Worm (Caenorhabditis elegans) whole organism, L1 larva: ENCODE data around the gene nhr-53.
A peak's percentile ranks its signal among the peaks of the same experiment; 100 is the strongest.

ENCODE experiments used
- C34B4.2 ChIP-seq: sonication (generic microtip); optimal IDR thresholded peaks from 2 replicates; lab custom pipeline; 2017; ENCODE audit warnings: mild to moderate bottlenecking, missing genetic modification characterization, missing compliant biosample characterization
- F16B12.6 ChIP-seq: fragments of 150-350 bp; optimal IDR thresholded peaks from 2 replicates; lab custom pipeline; 2014; ENCODE audit warnings: missing biosample characterization, missing genetic modification characterization
- aha-1 ChIP-seq: fragments of 150-350 bp; optimal IDR thresholded peaks from 2 replicates; lab custom pipeline; 2014; ENCODE audit warnings: missing biosample characterization, missing genetic modification characterization
- blmp-1 ChIP-seq: fragments of 150-350 bp; optimal IDR thresholded peaks from 2 replicates; lab custom pipeline; 2014; ENCODE audit warnings: missing biosample characterization, missing genetic modification characterization
- ceh-8 ChIP-seq: fragments of 200-800 bp; sonication (Bioruptor generic); optimal IDR thresholded peaks from 2 replicates; lab custom pipeline; 2018; ENCODE audit warnings: mild to moderate bottlenecking, missing genetic modification characterization, moderate library complexity, missing compliant biosample characterization
- ceh-90 ChIP-seq: sonication (generic microtip); optimal IDR thresholded peaks from 2 replicates; lab custom pipeline; 2016; ENCODE audit warnings: missing genetic modification characterization, missing compliant biosample characterization
- ces-1 ChIP-seq: fragments of 150-350 bp; optimal IDR thresholded peaks from 2 replicates; lab custom pipeline; 2014; ENCODE audit warnings: missing biosample characterization, missing genetic modification reagents, missing genetic modification characterization
- dpl-1 ChIP-seq, 3 experiments: fragments of 150-350 bp in 2 of 3; sonication (generic microtip) in 1 of 3; optimal IDR thresholded peaks; 2 replicates each; lab custom pipeline; 2014 to 2017; ENCODE audit warnings: missing biosample characterization in 3 of 3, missing genetic modification characterization in 3 of 3, missing genetic modification reagents in 3 of 3
- dsc-1 ChIP-seq: sonication (generic microtip); optimal IDR thresholded peaks from 2 replicates; lab custom pipeline; 2016; ENCODE audit warnings: mild to moderate bottlenecking, missing genetic modification characterization, missing compliant biosample characterization
- efl-1 ChIP-seq, 4 experiments: fragments of 150-350 bp; optimal IDR thresholded peaks in 3 of 4; peaks in 1 of 4; 1 replicate in 1 of 4; 2 replicates in 3 of 4; lab custom pipeline; 2014; ENCODE audit warnings: missing biosample characterization in 2 of 4, missing genetic modification characterization in 2 of 4, missing genetic modification reagents in 2 of 4
- efl-3 ChIP-seq: fragments of 200-800 bp; sonication (Bioruptor generic); optimal IDR thresholded peaks from 2 replicates; lab custom pipeline; 2018; ENCODE audit warnings: mild to moderate bottlenecking, missing genetic modification characterization, missing compliant biosample characterization
- egl-27 ChIP-seq, 2 experiments: fragments of 150-350 bp in 1 of 2; sonication (generic microtip); optimal IDR thresholded peaks; 3 replicates each; lab custom pipeline; 2017 to 2018; ENCODE audit warnings: missing biosample characterization in 2 of 2, missing genetic modification characterization in 2 of 2, missing genetic modification reagents in 2 of 2
- elt-3 ChIP-seq, 6 experiments: fragments of 150-350 bp in 1 of 6; sonication (generic microtip); optimal IDR thresholded peaks; 2 replicates each; lab custom pipeline; 2017 to 2018; ENCODE audit warnings: missing biosample characterization in 6 of 6, missing genetic modification characterization in 6 of 6, inconsistent platforms in 1 of 6
- ets-5 ChIP-seq: fragments of 200-800 bp; sonication (Bioruptor generic); IDR thresholded peaks from 2 replicates; pipeline ENCODE4 v1.3.6; 2022; ENCODE audit warnings: missing genetic modification characterization, missing compliant biosample characterization
- grh-1 ChIP-seq: fragments of 200-800 bp; sonication (Bioruptor generic); IDR thresholded peaks from 2 replicates; pipeline ENCODE4 v1.3.6; 2022; ENCODE audit warnings: missing genetic modification reagents, missing genetic modification characterization, missing compliant biosample characterization
- hlh-17 ChIP-seq: fragments of 200-800 bp; sonication (Bioruptor generic); optimal IDR thresholded peaks from 2 replicates; lab custom pipeline; 2018; ENCODE audit warnings: missing genetic modification characterization, mild to moderate bottlenecking, missing compliant biosample characterization, moderate library complexity, borderline replicate concordance
- hlh-4 ChIP-seq: sonication (generic microtip); optimal IDR thresholded peaks from 2 replicates; lab custom pipeline; 2016; ENCODE audit warnings: mild to moderate bottlenecking, missing genetic modification characterization, missing compliant biosample characterization
- irx-1 ChIP-seq: sonication (generic microtip); optimal IDR thresholded peaks from 2 replicates; lab custom pipeline; 2016; ENCODE audit warnings: missing genetic modification characterization, missing compliant biosample characterization
- isw-1 ChIP-seq: fragments of 200-800 bp; sonication (Bioruptor generic); IDR thresholded peaks from 2 replicates; pipeline ENCODE4 v1.3.6; 2022; ENCODE audit warnings: missing genetic modification characterization, missing compliant biosample characterization
- jun-1 ChIP-seq: fragments of 150-350 bp; optimal IDR thresholded peaks from 2 replicates; lab custom pipeline; 2014; ENCODE audit warnings: missing biosample characterization, missing genetic modification reagents, missing genetic modification characterization
- lin-13 ChIP-seq: fragments of 150-350 bp; optimal IDR thresholded peaks from 2 replicates; lab custom pipeline; 2014; ENCODE audit warnings: missing biosample characterization, missing genetic modification reagents, missing genetic modification characterization
- lin-14 ChIP-seq: fragments of 200-800 bp; sonication (Bioruptor generic); optimal IDR thresholded peaks from 2 replicates; lab custom pipeline; 2018; ENCODE audit warnings: mild to moderate bottlenecking, missing genetic modification characterization, moderate library complexity, missing compliant biosample characterization
- lin-15B ChIP-seq: fragments of 150-350 bp; sonication (generic microtip); optimal IDR thresholded peaks from 3 replicates; lab custom pipeline; 2014; ENCODE audit warnings: missing biosample characterization, missing genetic modification characterization
- lin-35 ChIP-seq, 2 experiments: fragments of 150-350 bp; optimal IDR thresholded peaks; 2 replicates each; lab custom pipeline; 2014; ENCODE audit warnings: missing biosample characterization in 2 of 2, missing genetic modification characterization in 2 of 2, missing genetic modification reagents in 2 of 2
- lin-39 ChIP-seq: fragments of 150-350 bp; optimal IDR thresholded peaks from 2 replicates; lab custom pipeline; 2014; ENCODE audit warnings: missing biosample characterization, missing genetic modification reagents, missing genetic modification characterization
- lsy-2 ChIP-seq, 2 experiments: fragments of 150-350 bp; optimal IDR thresholded peaks; 2 replicates each; lab custom pipeline; 2014; ENCODE audit warnings: missing biosample characterization in 2 of 2, missing genetic modification characterization in 2 of 2
- mdl-1 ChIP-seq, 2 experiments: fragments of 150-350 bp; optimal IDR thresholded peaks; 2 replicates each; lab custom pipeline; 2014 to 2017; ENCODE audit warnings: missing biosample characterization in 2 of 2, missing genetic modification characterization in 2 of 2, inconsistent platforms in 1 of 2
- mep-1 ChIP-seq: fragments of 150-350 bp; optimal IDR thresholded peaks from 2 replicates; lab custom pipeline; 2014; ENCODE audit warnings: missing biosample characterization, missing genetic modification characterization
- nhr-20 ChIP-seq: sonication (generic microtip); optimal IDR thresholded peaks from 2 replicates; lab custom pipeline; 2016; ENCODE audit warnings: mild to moderate bottlenecking, missing genetic modification characterization, missing compliant biosample characterization
- nhr-47 ChIP-seq: sonication (generic microtip); optimal IDR thresholded peaks from 2 replicates; lab custom pipeline; 2016; ENCODE audit warnings: mild to moderate bottlenecking, missing genetic modification characterization, moderate library complexity, missing compliant biosample characterization
- nhr-71 ChIP-seq: sonication (generic microtip); optimal IDR thresholded peaks from 2 replicates; lab custom pipeline; 2016; ENCODE audit warnings: mild to moderate bottlenecking, missing genetic modification characterization, moderate library complexity, missing compliant biosample characterization
- nhr-77 ChIP-seq: fragments of 150-350 bp; optimal IDR thresholded peaks from 2 replicates; lab custom pipeline; 2014; ENCODE audit warnings: missing biosample characterization, missing genetic modification characterization
- nhr-84 ChIP-seq: sonication (generic microtip); optimal IDR thresholded peaks from 2 replicates; lab custom pipeline; 2017; ENCODE audit warnings: missing biosample characterization, missing genetic modification characterization
- nhr-85 ChIP-seq: sonication (generic microtip); peaks from one replicate; lab custom pipeline; 2016; ENCODE audit warnings: missing genetic modification characterization, inconsistent platforms, missing compliant biosample characterization
- pag-3 ChIP-seq: sonication (generic microtip); optimal IDR thresholded peaks from 2 replicates; lab custom pipeline; 2017; ENCODE audit warnings: missing genetic modification characterization, mild to moderate bottlenecking, missing compliant biosample characterization, antibody characterized with exemption, borderline replicate concordance; ENCODE audit not compliant: insufficient read depth
- rnt-1 ChIP-seq: sonication (generic microtip); optimal IDR thresholded peaks from 2 replicates; lab custom pipeline; 2016; ENCODE audit warnings: mild to moderate bottlenecking, missing genetic modification characterization, moderate library complexity, missing compliant biosample characterization
- skn-1 ChIP-seq: fragments of 150-350 bp; optimal IDR thresholded peaks from 2 replicates; lab custom pipeline; 2014; ENCODE audit warnings: missing biosample characterization, missing genetic modification characterization
- snpc-4 ChIP-seq: fragments of 150-350 bp; optimal IDR thresholded peaks from 2 replicates; lab custom pipeline; 2014; ENCODE audit warnings: missing biosample characterization, missing genetic modification characterization
- snu-23 ChIP-seq: sonication (generic microtip); optimal IDR thresholded peaks from 2 replicates; lab custom pipeline; 2016; ENCODE audit warnings: missing genetic modification characterization, missing compliant biosample characterization
- sox-4 ChIP-seq: sonication (generic microtip); optimal IDR thresholded peaks from 2 replicates; lab custom pipeline; 2016; ENCODE audit warnings: missing genetic modification characterization, missing compliant biosample characterization
- sptf-1 ChIP-seq: fragments of 150-350 bp; optimal IDR thresholded peaks from 2 replicates; lab custom pipeline; 2014; ENCODE audit warnings: missing biosample characterization, missing genetic modification characterization
- sup-37 ChIP-seq: fragments of 200-800 bp; sonication (Bioruptor generic); optimal IDR thresholded peaks from 2 replicates; lab custom pipeline; 2018; ENCODE audit warnings: mild to moderate bottlenecking, missing genetic modification characterization, missing compliant biosample characterization
- swsn-7 ChIP-seq: sonication (generic microtip); optimal IDR thresholded peaks from 2 replicates; lab custom pipeline; 2016; ENCODE audit warnings: missing genetic modification characterization, missing compliant biosample characterization
- unc-62 ChIP-seq: fragments of 150-350 bp; optimal IDR thresholded peaks from 2 replicates; lab custom pipeline; 2014; ENCODE audit warnings: missing biosample characterization, missing genetic modification reagents, missing genetic modification characterization
- unc-86 ChIP-seq: sonication (generic microtip); optimal IDR thresholded peaks from 2 replicates; lab custom pipeline; 2016; ENCODE audit warnings: missing genetic modification characterization, missing compliant biosample characterization
- vab-15 ChIP-seq: sonication (generic microtip); optimal IDR thresholded peaks from 2 replicates; lab custom pipeline; 2017; ENCODE audit warnings: missing genotype, mild to moderate bottlenecking, missing genetic modification characterization, missing compliant biosample characterization
- ztf-11 ChIP-seq, 2 experiments: sonication (generic microtip); optimal IDR thresholded peaks; 2 replicates each; lab custom pipeline; 2016 to 2017; ENCODE audit warnings: missing genetic modification characterization in 2 of 2, missing biosample characterization in 1 of 2, missing compliant biosample characterization in 1 of 2
- ztf-4 ChIP-seq: fragments of 150-350 bp; optimal IDR thresholded peaks from 2 replicates; lab custom pipeline; 2014; ENCODE audit warnings: missing biosample characterization, missing genetic modification characterization

nhr-53 gene

ce11 chrV:15664053-15664661 lies 38.0 kb downstream of the nhr-53 start (continued):
- TF ChIP-seq lin-35 (GFP tag; optimal IDR thresholded peaks at IDR 0.05; lab: Kevin White, UChicago) (peak; percentile 7 to 58), aha-1 (tag; lab: Kevin White, UChicago) (no peak), ets-5 (GFP tag; lab: Robert Waterston, UW) (no peak), lin-15B (tag; lab: Kevin White, UChicago) (no peak), nhr-77 (tag; lab: Kevin White, UChicago) (peak; percentile 50), dsc-1 (tag; lab: Kevin White, UChicago) (no peak), snpc-4 (tag; lab: Kevin White, UChicago) (no peak), nhr-84 (tag; lab: Kevin White, UChicago) (no peak), hlh-4 (tag; lab: Kevin White, UChicago) (no peak), dpl-1 (GFP tag; optimal IDR thresholded peaks at IDR 0.05; lab: Kevin White, UChicago) (peak; percentile 2 to 23 (median 5)), hlh-17 (no peak), unc-62 (GFP tag; lab: Kevin White, UChicago) (no peak), vab-15 (tag; lab: Kevin White, UChicago) (no peak), ztf-11 (tag; optimal IDR thresholded peaks at IDR 0.05; lab: Kevin White, UChicago) (no peak), efl-1 (optimal IDR thresholded peaks at IDR 0.05; lab: Kevin White, UChicago) (peak; percentile 29 to 37), efl-1 (GFP tag; optimal IDR thresholded peaks at IDR 0.05 in 1 of 2; lab: Kevin White, UChicago) (peak; percentile 11 to 84), nhr-20 (tag; lab: Kevin White, UChicago) (peak; percentile 81), ceh-8 (GFP tag; lab: Kevin White, UChicago) (no peak), ceh-90 (no peak), ztf-4 (tag; lab: Kevin White, UChicago) (no peak), lin-13 (GFP tag; lab: Kevin White, UChicago) (no peak), sup-37 (GFP tag; lab: Kevin White, UChicago) (no peak), irx-1 (no peak), pag-3 (peak; percentile 76), ces-1 (no peak), blmp-1 (tag; lab: Kevin White, UChicago) (peak; percentile 95), sox-4 (tag; lab: Kevin White, UChicago) (no peak), sptf-1 (no peak), F16B12.6 (no peak), isw-1 (GFP tag; lab: Robert Waterston, UW) (no peak), nhr-47 (tag; lab: Kevin White, UChicago) (no peak), egl-27 (tag; optimal IDR thresholded peaks at IDR 0.05; lab: Kevin White, UChicago) (peak in 1 of 2 experiments; percentile 11)

ce11 chrV:15661580-15661979 lies 40.6 kb downstream of the nhr-53 start:
- TF ChIP-seq lin-39 (no peak), nhr-85 (tag; lab: Kevin White, UChicago) (no peak), sptf-1 (no peak), nhr-71 (tag; lab: Kevin White, UChicago) (peak; percentile 8), lsy-2 (tag; optimal IDR thresholded peaks at IDR 0.05; lab: Kevin White, UChicago) (peak in 1 of 2 experiments; percentile 20), rnt-1 (tag; lab: Kevin White, UChicago) (peak; percentile 52), ztf-4 (tag; lab: Kevin White, UChicago) (no peak), nhr-77 (tag; lab: Kevin White, UChicago) (no peak), dsc-1 (tag; lab: Kevin White, UChicago) (peak; percentile 72), C34B4.2 (tag; lab: Kevin White, UChicago) (no peak)

- TF ChIP-seq unc-86 (tag; lab: Kevin White, UChicago): no peak
- TF ChIP-seq nhr-47 (tag; lab: Kevin White, UChicago): no peak
- peak; percentile 30 for TF ChIP-seq lin-13 (GFP tag; lab: Kevin White, UChicago)
- no peak for TF ChIP-seq aha-1 (tag; lab: Kevin White, UChicago)
- TF ChIP-seq jun-1: no peak
- no peak for TF ChIP-seq mep-1 (tag; lab: Kevin White, UChicago)
- peak; percentile 82 for TF ChIP-seq lin-14 (GFP tag; lab: Kevin White, UChicago)
- peak; percentile 67 for TF ChIP-seq blmp-1 (tag; lab: Kevin White, UChicago)
- peak; percentile 2 for TF ChIP-seq efl-3
- TF ChIP-seq grh-1 (GFP tag; lab: Robert Waterston, UW): peak; percentile 43; the same call in 1 of the 2 replicates
- no peak for TF ChIP-seq mdl-1 (tag; optimal IDR thresholded peaks at IDR 0.05; lab: Kevin White, UChicago)
- TF ChIP-seq irx-1: peak; percentile 16
- no peak for TF ChIP-seq skn-1
- peak in 1 of 6 experiments; percentile 27 for TF ChIP-seq elt-3 (tag; optimal IDR thresholded peaks at IDR 0.05; lab: Kevin White, UChicago)
- TF ChIP-seq snu-23 (GFP tag; lab: Kevin White, UChicago): peak; percentile 15
- TF ChIP-seq efl-1 (optimal IDR thresholded peaks at IDR 0.05; lab: Kevin White, UChicago): no peak
- TF ChIP-seq efl-1 (GFP tag; optimal IDR thresholded peaks at IDR 0.05 in 1 of 2; lab: Kevin White, UChicago): peak in 1 of 2 experiments; percentile 62
- TF ChIP-seq swsn-7: no peak
- peak; percentile 96 for TF ChIP-seq nhr-85 (tag; lab: Kevin White, UChicago)
Measured at ce11 chrV:15661003-15661402, 41.2 kb downstream of the nhr-53 start.
